Worm (Caenorhabditis elegans): ENCODE data around the gene uaf-2.

DNA sequence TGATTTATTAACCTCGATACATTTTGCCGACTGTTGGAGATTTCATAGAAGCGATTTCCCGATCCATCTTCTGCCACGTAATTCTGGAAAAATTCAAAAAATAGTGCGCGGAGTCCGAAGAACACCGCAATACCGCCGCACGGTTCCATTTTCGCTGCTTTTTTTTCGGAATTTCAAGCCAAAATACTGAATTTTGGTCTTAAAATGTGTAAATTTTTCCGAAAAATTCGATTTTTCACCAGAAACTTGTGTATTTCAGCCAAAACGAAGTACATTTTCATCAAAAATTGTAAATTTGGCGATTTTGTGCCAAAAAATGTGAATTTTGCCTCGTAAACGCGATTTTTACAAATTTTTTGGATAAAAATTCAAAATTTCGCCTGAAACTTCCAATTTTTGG lies 15.5 kb downstream of the uaf-2 start:
- TF ChIP-seq blmp-1 (tag; optimal IDR thresholded peaks at IDR 0.05; ENCODE audit: insufficient read depth) (no peak), unc-39 (tag; optimal IDR thresholded peaks at IDR 0.05) (no peak), nhr-11 (tag; optimal IDR thresholded peaks at IDR 0.05) (no peak), fos-1 (tag; optimal IDR thresholded peaks at IDR 0.05) (no peak)
